Fruit fly (Drosophila melanogaster) whole organism, embryonic: ENCODE measurements around the gene CG32079.

Experiments used
- CG11093 ChIP-seq: fragments of 200-800 bp; sonication (Bioruptor generic); IDR thresholded peaks from 3 replicates; pipeline ENCODE4 v1.3.6; 2022; ENCODE audit warnings: missing biosample characterization, missing genetic modification characterization
- CG11504 ChIP-seq: fragments of 200-800 bp; sonication (Bioruptor generic); optimal IDR thresholded peaks from 3 replicates; lab custom pipeline; 2019; ENCODE audit warnings: missing biosample characterization, mild to moderate bottlenecking, missing genetic modification characterization, moderate library complexity
- CG1602 ChIP-seq: fragments of 200-800 bp; sonication (Bioruptor generic); optimal IDR thresholded peaks from 3 replicates; lab custom pipeline; 2016; ENCODE audit warnings: missing biosample characterization, missing genetic modification characterization
- CG1603 ChIP-seq: fragments of 200-800 bp; sonication (Bioruptor generic); optimal IDR thresholded peaks from 2 replicates; lab custom pipeline; 2019; ENCODE audit warnings: missing biosample characterization, mild to moderate bottlenecking, missing genetic modification characterization, moderate library complexity
- CG17186 ChIP-seq: fragments of 200-800 bp; sonication (Bioruptor generic); optimal IDR thresholded peaks from 3 replicates; lab custom pipeline; 2017; ENCODE audit warnings: missing biosample characterization, missing genetic modification reagents, missing genetic modification characterization
- CG1832 ChIP-seq: fragments of 200-800 bp; sonication (Bioruptor generic); optimal IDR thresholded peaks from 2 replicates; lab custom pipeline; 2017; ENCODE audit warnings: missing biosample characterization, mild to moderate bottlenecking, missing genetic modification characterization, inconsistent platforms
- CG2199 ChIP-seq: fragments of 200-800 bp; sonication (Bioruptor generic); IDR thresholded peaks from 3 replicates; pipeline ENCODE4 v1.3.6; 2022; ENCODE audit warnings: missing biosample characterization, missing genetic modification characterization
- CG2712 ChIP-seq: fragments of 200-800 bp; optimal IDR thresholded peaks from 3 replicates; lab custom pipeline; 2019; ENCODE audit warnings: missing biosample characterization, mild to moderate bottlenecking, missing genetic modification characterization, moderate library complexity
- CG31388 ChIP-seq: fragments of 200-800 bp; sonication (Bioruptor generic); optimal IDR thresholded peaks from 2 replicates; lab custom pipeline; 2016; ENCODE audit warnings: missing biosample characterization, missing genetic modification characterization
- CG31441 ChIP-seq: fragments of 200-800 bp; sonication (Bioruptor generic); IDR thresholded peaks from 2 replicates; pipeline ENCODE4 v1.3.6; 2022; ENCODE audit warnings: missing biosample characterization, missing genetic modification characterization
- CG43689 ChIP-seq: fragments of 200-800 bp; sonication (Bioruptor generic); IDR thresholded peaks from 2 replicates; pipeline ENCODE4 v1.3.6; 2022; ENCODE audit warnings: missing biosample characterization, missing genetic modification characterization
- CG8281 ChIP-seq: fragments of 200-800 bp; sonication (Bioruptor generic); optimal IDR thresholded peaks from 2 replicates; lab custom pipeline; 2018; ENCODE audit warnings: missing biosample characterization, mild to moderate bottlenecking, missing genetic modification characterization, moderate library complexity
- Dad ChIP-seq: fragments of 200-800 bp; sonication (Bioruptor generic); optimal IDR thresholded peaks from 3 replicates; lab custom pipeline; 2016; ENCODE audit warnings: missing biosample characterization, missing genetic modification characterization
- Dref ChIP-seq: fragments of 200-800 bp; sonication (Bioruptor generic); IDR thresholded peaks from 2 replicates; pipeline ENCODE4 v1.3.6; 2022; ENCODE audit warnings: missing biosample characterization, missing genetic modification characterization
- Elba2 ChIP-seq: fragments of 200-800 bp; sonication (Bioruptor generic); optimal IDR thresholded peaks from 3 replicates; lab custom pipeline; 2016; ENCODE audit warnings: missing biosample characterization, missing genetic modification characterization
- Ets65A ChIP-seq: fragments of 200-800 bp; sonication (Bioruptor generic); peaks from one replicate; lab custom pipeline; 2016; ENCODE audit warnings: missing biosample characterization, missing genetic modification characterization
- Hr78 ChIP-seq, 2 experiments: fragments of 200-800 bp in 1 of 2; fragments of >200 bp in 1 of 2; sonication (Bioruptor generic) in 1 of 2; optimal IDR thresholded peaks; 2 replicates each; lab custom pipeline; 2017 to 2019; ENCODE audit warnings: missing biosample characterization in 2 of 2, missing genetic modification characterization in 2 of 2, mild to moderate bottlenecking in 1 of 2, moderate library complexity in 1 of 2
- Jarid2 ChIP-seq: fragments of 200-800 bp; sonication (Bioruptor generic); optimal IDR thresholded peaks from 3 replicates; lab custom pipeline; 2017; ENCODE audit warnings: mild to moderate bottlenecking, missing biosample characterization, missing genetic modification reagents, missing genetic modification characterization
- MBD-R2 ChIP-seq: fragments of 200-800 bp; sonication (Bioruptor generic); IDR thresholded peaks from 2 replicates; pipeline ENCODE4 v1.3.6; 2022; ENCODE audit warnings: missing biosample characterization, missing genetic modification characterization
- NfI ChIP-seq: fragments of 200-800 bp; sonication (Bioruptor generic); optimal IDR thresholded peaks from 3 replicates; lab custom pipeline; 2018; ENCODE audit warnings: missing biosample characterization, mild to moderate bottlenecking, missing genetic modification characterization, moderate library complexity
- PHDP ChIP-seq: fragments of 200-800 bp; sonication (Bioruptor generic); optimal IDR thresholded peaks from 3 replicates; lab custom pipeline; 2018; ENCODE audit warnings: missing biosample characterization, mild to moderate bottlenecking, missing genetic modification characterization, moderate library complexity
- bbx ChIP-seq: fragments of 200-800 bp; sonication (Bioruptor generic); IDR thresholded peaks from 2 replicates; pipeline ENCODE4 v1.3.6; 2022; ENCODE audit warnings: missing biosample characterization, missing genetic modification characterization; ENCODE audit not compliant: partially characterized antibody
- bigmax ChIP-seq: fragments of 200-800 bp; sonication (Bioruptor generic); optimal IDR thresholded peaks from 2 replicates; lab custom pipeline; 2018; ENCODE audit warnings: missing biosample characterization, mild to moderate bottlenecking, missing genetic modification characterization
- cg ChIP-seq: fragments of 200-800 bp; sonication (Bioruptor generic); optimal IDR thresholded peaks from 3 replicates; lab custom pipeline; 2019; ENCODE audit warnings: missing biosample characterization, mild to moderate bottlenecking, missing genetic modification characterization, moderate library complexity
- crp ChIP-seq, 2 experiments: fragments of 200-800 bp; sonication (Bioruptor generic); optimal IDR thresholded peaks; 2 replicates in 1 of 2; 3 replicates in 1 of 2; lab custom pipeline; 2017; ENCODE audit warnings: missing biosample characterization in 2 of 2, missing genetic modification characterization in 2 of 2, mild to moderate bottlenecking in 1 of 2, moderate library complexity in 1 of 2
- dan ChIP-seq: fragments of 200-800 bp; sonication (Bioruptor generic); IDR thresholded peaks from 2 replicates; pipeline ENCODE4 v1.3.6; 2022; ENCODE audit warnings: missing biosample characterization, missing genetic modification characterization
- esg ChIP-seq: fragments of 200-800 bp; sonication (Bioruptor generic); conservative IDR thresholded peaks from 2 replicates; pipeline ENCODE4 v1.3.6; 2022; ENCODE audit warnings: missing biosample characterization, missing genetic modification characterization
- ftz-f1 ChIP-seq: fragments of 200-800 bp; sonication (Bioruptor generic); optimal IDR thresholded peaks from 2 replicates; lab custom pipeline; 2016; ENCODE audit warnings: missing biosample characterization, missing genetic modification characterization
- gce ChIP-seq: fragments of 200-800 bp; sonication (Bioruptor generic); IDR thresholded peaks from 3 replicates; pipeline ENCODE4 v1.3.6; 2022; ENCODE audit warnings: missing biosample characterization, missing genetic modification characterization
- gro ChIP-seq: fragments of 200-800 bp; sonication (Bioruptor generic); optimal IDR thresholded peaks from 2 replicates; lab custom pipeline; 2016; ENCODE audit warnings: missing biosample characterization, missing genetic modification characterization
- h ChIP-seq: fragments of >200 bp; optimal IDR thresholded peaks from 2 replicates; lab custom pipeline; 2017
- hkb ChIP-seq, 2 experiments: fragments of 200-800 bp in 1 of 2; fragments of >200 bp in 1 of 2; sonication (Bioruptor generic) in 1 of 2; IDR thresholded peaks in 1 of 2; optimal IDR thresholded peaks in 1 of 2; 2 replicates each; pipeline versions ENCODE4 v1.3.6 to Lab custom; 2017 to 2022; ENCODE audit warnings: missing biosample characterization in 1 of 2, missing genetic modification characterization in 1 of 2
- hth ChIP-seq: fragments of >200 bp; optimal IDR thresholded peaks from 2 replicates; lab custom pipeline; 2017; ENCODE audit warnings: inconsistent platforms
- jigr1 ChIP-seq: fragments of 200-800 bp; sonication (Bioruptor generic); IDR thresholded peaks from 3 replicates; pipeline ENCODE4 v1.3.6; 2022; ENCODE audit warnings: missing biosample characterization, missing genetic modification characterization
- nom ChIP-seq: fragments of 200-800 bp; sonication (Bioruptor generic); optimal IDR thresholded peaks from 2 replicates; lab custom pipeline; 2017; ENCODE audit warnings: missing biosample characterization, missing genetic modification characterization, mild to moderate bottlenecking, moderate library complexity, missing genetic modification reagents
- pb ChIP-seq: fragments of 200-800 bp; sonication (Bioruptor generic); optimal IDR thresholded peaks from 3 replicates; lab custom pipeline; 2016; ENCODE audit warnings: missing biosample characterization, missing genetic modification characterization
- prd ChIP-seq, 3 experiments: fragments of >200 bp in 2 of 3; fragments of 200-800 bp in 1 of 3; sonication (Bioruptor generic) in 1 of 3; optimal IDR thresholded peaks in 2 of 3; IDR thresholded peaks in 1 of 3; 2 replicates in 2 of 3; 3 replicates in 1 of 3; pipeline versions ENCODE4 v1.3.6 to Lab custom; 2017 to 2022; ENCODE audit warnings: missing biosample characterization in 1 of 3, missing genetic modification characterization in 1 of 3
- seq ChIP-seq: fragments of 200-800 bp; sonication (Bioruptor generic); IDR thresholded peaks from 2 replicates; pipeline ENCODE4 v1.3.6; 2022; ENCODE audit warnings: missing biosample characterization, missing genetic modification characterization
- slou ChIP-seq: fragments of 200-800 bp; sonication (Bioruptor generic); optimal IDR thresholded peaks from 3 replicates; lab custom pipeline; 2016; ENCODE audit warnings: missing biosample characterization, missing genetic modification characterization
- stwl ChIP-seq: fragments of 200-800 bp; sonication (Bioruptor generic); optimal IDR thresholded peaks from 3 replicates; lab custom pipeline; 2018; ENCODE audit warnings: missing biosample characterization, mild to moderate bottlenecking, missing genetic modification characterization, moderate library complexity
- sug ChIP-seq: fragments of 200-800 bp; optimal IDR thresholded peaks from 2 replicates; lab custom pipeline; 2019; ENCODE audit warnings: missing biosample characterization, mild to moderate bottlenecking, missing genetic modification characterization, moderate library complexity
- twi ChIP-seq: fragments of 200-800 bp; optimal IDR thresholded peaks from 2 replicates; lab custom pipeline; 2019; ENCODE audit warnings: missing biosample characterization, mild to moderate bottlenecking, missing genetic modification characterization, moderate library complexity
- usp ChIP-seq: fragments of >200 bp; optimal IDR thresholded peaks from 2 replicates; lab custom pipeline; 2017; ENCODE audit warnings: missing biosample characterization, missing genetic modification characterization
- vnd ChIP-seq: fragments of 200-800 bp; sonication (Bioruptor generic); IDR thresholded peaks from 3 replicates; pipeline ENCODE4 v1.3.6; 2022; ENCODE audit warnings: missing biosample characterization, missing genetic modification characterization; ENCODE audit not compliant: partially characterized antibody
- zfh1 ChIP-seq: fragments of 200-800 bp; sonication (Bioruptor generic); IDR thresholded peaks from 3 replicates; pipeline ENCODE4 v1.3.6; 2022; ENCODE audit warnings: missing biosample characterization, missing genetic modification characterization

The CG32079 gene

DNA sequence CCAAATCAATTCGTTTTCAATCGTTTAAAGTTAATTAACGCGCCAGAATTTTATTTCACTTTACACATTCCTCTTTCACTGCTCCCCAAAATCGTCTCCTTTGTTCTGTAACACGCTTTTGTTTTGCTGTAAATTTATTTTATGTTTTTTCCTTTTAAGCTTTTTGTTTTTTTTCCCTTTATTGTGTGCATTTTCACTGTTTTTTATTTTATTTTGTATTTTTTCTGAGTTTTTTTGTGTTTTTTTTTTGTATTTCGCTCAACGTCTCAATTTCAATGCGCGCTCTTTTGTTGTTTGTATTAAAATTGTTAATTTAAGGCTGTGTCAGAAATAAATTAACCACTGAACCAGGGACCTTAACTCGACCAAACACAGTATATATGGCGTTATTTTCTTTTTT lies 18.9 kb upstream of the CG32079 start:
- TF ChIP-seq stwl (no peak), nom (GFP tag; lab: Kevin White, UChicago) (peak; percentile 34), CG31388 (no peak)

DNA sequence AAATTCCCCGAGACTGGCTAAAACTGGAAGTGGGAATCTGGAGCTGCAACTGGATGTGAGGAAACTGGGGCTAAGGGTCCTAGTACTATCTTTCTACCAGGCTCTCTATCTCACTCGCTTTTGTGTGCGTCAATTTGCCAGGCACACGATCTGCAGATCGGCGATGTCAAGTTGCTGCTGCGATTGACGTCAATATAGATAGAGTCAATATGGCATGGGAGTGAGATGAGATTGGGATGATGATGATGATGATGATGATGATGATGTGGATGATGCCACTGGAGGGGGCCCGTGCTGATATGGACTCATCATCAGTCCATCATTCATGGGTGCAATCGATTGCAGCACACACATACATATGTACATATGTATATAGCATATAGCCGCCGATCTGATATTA lies 17.6 kb upstream of the CG32079 start:
- TF ChIP-seq CG8281 (tag; lab: Kevin White, UChicago): peak; percentile 60
- peak; percentile 2 for TF ChIP-seq CG1832 (GFP tag; lab: Kevin White, UChicago)
- peak; percentile 16 for TF ChIP-seq Jarid2 (GFP tag; lab: Kevin White, UChicago)
- no peak for TF ChIP-seq dan (GFP tag; lab: Robert Waterston, UW)
- peak; percentile 57 for TF ChIP-seq Ets65A (GFP tag; lab: Kevin White, UChicago)

DNA sequence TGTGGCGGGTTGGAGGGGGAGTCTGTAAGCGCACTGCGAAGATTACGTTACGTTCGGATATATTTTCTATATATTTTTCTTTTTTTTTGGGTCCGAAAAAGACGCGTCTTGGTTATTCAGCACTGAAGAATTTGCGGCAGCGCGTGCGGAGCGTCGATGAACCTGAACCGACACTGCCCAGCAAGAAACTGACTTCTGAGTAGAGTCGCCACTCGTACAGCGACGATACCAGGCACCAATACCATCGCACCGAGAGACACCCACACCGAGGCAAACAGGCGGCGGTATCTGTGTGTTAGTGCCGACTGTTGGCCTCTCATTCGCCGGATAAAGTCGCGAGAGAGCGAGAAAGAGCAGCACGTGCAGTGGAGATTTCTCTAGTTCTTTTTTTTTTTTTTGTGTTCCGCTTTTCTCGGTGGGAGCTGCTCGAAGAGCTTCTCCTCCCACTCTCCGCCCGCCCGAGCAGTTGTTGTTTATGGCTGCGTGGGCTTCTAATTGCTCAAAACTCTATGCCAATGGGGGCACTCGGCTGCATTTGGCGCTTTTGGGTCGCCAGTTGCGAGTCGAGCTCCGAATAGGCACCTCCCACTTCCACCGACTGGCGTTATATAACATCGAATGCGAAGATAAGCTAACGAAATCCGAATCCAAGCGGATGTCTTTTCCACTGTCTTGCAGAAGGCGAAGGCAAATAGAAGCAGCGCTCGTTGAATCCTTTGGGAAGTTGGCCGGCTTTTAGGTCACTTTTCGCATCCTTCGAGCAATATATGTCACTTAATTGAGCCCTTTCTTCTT lies 16.2 kb upstream of the CG32079 start, which contains the start of gene klu:
TSS of gene klu (minus strand) at position 189 of the 795 bp plus-strand sequence.
- TF ChIP-seq h (lab: Kevin White, UChicago): no peak
- TF ChIP-seq CG11504: peak; percentile 39
- TF ChIP-seq ftz-f1 (GFP tag; lab: Kevin White, UChicago): peak; percentile 47
- peak; percentile 12; the same call in 1 of the 2 replicates for TF ChIP-seq bbx (GFP tag; lab: Robert Waterston, UW)
- no peak for TF ChIP-seq CG43689 (GFP tag; lab: Robert Waterston, UW)
- no peak for TF ChIP-seq crp (GFP tag; optimal IDR thresholded peaks at IDR 0.05; lab: Kevin White, UChicago)
- peak; percentile 29; the same call in 1 of the 2 replicates for TF ChIP-seq seq (GFP tag; lab: Robert Waterston, UW)
- TF ChIP-seq Jarid2 (GFP tag; lab: Kevin White, UChicago): peak; percentile 98
- TF ChIP-seq CG11093 (GFP tag; lab: Robert Waterston, UW): no peak
- TF ChIP-seq CG1602 (GFP tag; lab: Kevin White, UChicago): no peak
- TF ChIP-seq twi (tag; lab: Kevin White, UChicago): no peak
- peak; percentile 47; the same call in 1 of the 3 replicates for TF ChIP-seq zfh1 (GFP tag; lab: Robert Waterston, UW)
- TF ChIP-seq prd (optimal IDR thresholded peaks at IDR 0.05; lab: Kevin White, UChicago): no peak
- TF ChIP-seq prd (GFP tag; IDR thresholded peaks at IDR 0.05; lab: Robert Waterston, UW): no peak
- no peak for TF ChIP-seq CG31441 (GFP tag; lab: Robert Waterston, UW)
- no peak for TF ChIP-seq gce
- TF ChIP-seq PHDP (tag; lab: Kevin White, UChicago): no peak
- TF ChIP-seq NfI: no peak
- TF ChIP-seq pb (GFP tag; lab: Kevin White, UChicago): no peak
- TF ChIP-seq MBD-R2 (GFP tag; lab: Robert Waterston, UW): peak; percentile 25; the same call in 1 of the 2 replicates
- no peak for TF ChIP-seq Elba2 (GFP tag; lab: Kevin White, UChicago)
- TF ChIP-seq jigr1 (GFP tag; lab: Robert Waterston, UW): no peak
- TF ChIP-seq CG2199 (GFP tag; lab: Robert Waterston, UW): 0 out of 3 replicates have a peak, but pooled peaks have one; percentile 36
- TF ChIP-seq CG17186: no peak
- peak; percentile 8 for TF ChIP-seq CG2712 (tag; lab: Kevin White, UChicago)
- no peak for TF ChIP-seq CG1603
- TF ChIP-seq esg (GFP tag; lab: Robert Waterston, UW): no peak
- no peak for TF ChIP-seq vnd (GFP tag; lab: Robert Waterston, UW)
- no peak for TF ChIP-seq Dref (GFP tag; lab: Robert Waterston, UW)
- TF ChIP-seq Hr78 (GFP tag; optimal IDR thresholded peaks at IDR 0.05; lab: Kevin White, UChicago): peak in 1 of 2 experiments; percentile 30
- TF ChIP-seq hth: no peak
- no peak for TF ChIP-seq usp
- no peak for TF ChIP-seq hkb (optimal IDR thresholded peaks at IDR 0.05; lab: Kevin White, UChicago)
- TF ChIP-seq hkb (GFP tag; IDR thresholded peaks at IDR 0.05; lab: Robert Waterston, UW): no peak
- TF ChIP-seq bigmax (GFP tag; lab: Kevin White, UChicago): no peak
- TF ChIP-seq cg (GFP tag; lab: Kevin White, UChicago): peak; percentile 99
- TF ChIP-seq slou (GFP tag; lab: Kevin White, UChicago): no peak
- no peak for TF ChIP-seq Dad (GFP tag; lab: Kevin White, UChicago)
- TF ChIP-seq sug (tag; lab: Kevin White, UChicago): peak; percentile 25
- TF ChIP-seq gro (GFP tag; lab: Kevin White, UChicago): no peak
